Worm (Caenorhabditis elegans): Measurements from ENCODE around the gene F32D1.11.
A peak's percentile ranks its signal among the peaks of the same experiment; 100 is the strongest.

Gene F32D1.11

ce11 chrV:4360018-4360417 lies 6.3 kb downstream of the F32D1.11 start:
- TF ChIP-seq nhr-43 (tag; optimal IDR thresholded peaks at IDR 0.05; ENCODE audit: poor library complexity, severe bottlenecking) (no peak), fos-1 (tag; optimal IDR thresholded peaks at IDR 0.05) (no peak), ztf-4 (tag; optimal IDR thresholded peaks at IDR 0.05) (no peak)

DNA sequence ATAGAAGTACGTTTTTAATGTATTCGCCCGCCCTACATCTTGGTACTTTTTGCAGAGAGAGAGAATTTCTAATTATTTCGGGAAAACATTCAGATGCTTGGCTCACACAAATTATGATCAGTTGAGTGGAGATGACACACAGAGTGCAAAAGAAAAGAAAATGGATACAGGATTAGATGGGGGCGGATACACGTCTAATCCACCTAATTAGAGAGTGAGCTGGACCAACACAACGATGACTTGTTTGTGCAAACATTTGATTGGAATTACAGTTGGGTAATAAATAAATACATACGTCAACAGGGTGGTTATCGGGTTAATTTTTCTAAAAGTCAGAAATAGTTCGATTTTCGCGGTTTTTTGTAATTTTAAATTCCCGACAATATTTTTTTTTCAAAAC lies 7.2 kb downstream of the F32D1.11 start:
- TF ChIP-seq nhr-25 (tag; optimal IDR thresholded peaks at IDR 0.05) (no peak), pqm-1 (tag; optimal IDR thresholded peaks at IDR 0.05) (no peak), mml-1 (tag; optimal IDR thresholded peaks at IDR 0.05) (no peak), aly-2 (tag; optimal IDR thresholded peaks at IDR 0.05) (no peak), nhr-12 (tag; optimal IDR thresholded peaks at IDR 0.05) (no peak)

- TF ChIP-seq fkh-2 (tag; optimal IDR thresholded peaks at IDR 0.05) (no peak), sea-2 (GFP tag; optimal IDR thresholded peaks at IDR 0.05) (no peak), elt-3 (tag; optimal IDR thresholded peaks at IDR 0.05) (no peak), daf-12 (tag; optimal IDR thresholded peaks at IDR 0.05) (no peak), zag-1 (tag; optimal IDR thresholded peaks at IDR 0.05) (no peak), nhr-237 (tag; optimal IDR thresholded peaks at IDR 0.05) (no peak), ztf-11 (tag; optimal IDR thresholded peaks at IDR 0.05) (no peak), ceh-16 (tag; optimal IDR thresholded peaks at IDR 0.05) (no peak), unc-39 (tag; optimal IDR thresholded peaks at IDR 0.05) (no peak), elt-1 (tag; optimal IDR thresholded peaks at IDR 0.05) (no peak), nhr-67 (tag; optimal IDR thresholded peaks at IDR 0.05) (no peak), skn-1 (tag; optimal IDR thresholded peaks at IDR 0.05) (no peak), nhr-76 (tag; optimal IDR thresholded peaks at IDR 0.05) (no peak), ceh-9 (tag; optimal IDR thresholded peaks at IDR 0.05) (no peak), mml-1 (tag; optimal IDR thresholded peaks at IDR 0.05) (no peak)
Measured at ce11 chrV:4357369-4357768, 9.0 kb downstream of the F32D1.11 start.

ce11 chrV:4356047-4356612 lies 10.2 kb downstream of the F32D1.11 start:
- TF ChIP-seq ceh-9 (tag; optimal IDR thresholded peaks at IDR 0.05) (no peak), nhr-11 (tag; optimal IDR thresholded peaks at IDR 0.05) (no peak), egl-27 (tag; optimal IDR thresholded peaks at IDR 0.05) (no peak), elt-3 (tag; optimal IDR thresholded peaks at IDR 0.05) (no peak)

- TF ChIP-seq lsy-12 (tag; optimal IDR thresholded peaks at IDR 0.05): no peak
- TF ChIP-seq nhr-23 (tag; optimal IDR thresholded peaks at IDR 0.05): peak; percentile 42
- no peak for TF ChIP-seq eor-1 (tag; optimal IDR thresholded peaks at IDR 0.05)
- TF ChIP-seq pha-4 (tag; optimal IDR thresholded peaks at IDR 0.05): no peak
- TF ChIP-seq nhr-25 (tag; optimal IDR thresholded peaks at IDR 0.05): peak; percentile 68
- TF ChIP-seq daf-12 (tag; optimal IDR thresholded peaks at IDR 0.05): no peak
- no peak for TF ChIP-seq ztf-4 (tag; optimal IDR thresholded peaks at IDR 0.05)
- no peak for TF ChIP-seq ceh-9 (tag; optimal IDR thresholded peaks at IDR 0.05)
- no peak for TF ChIP-seq fkh-10 (GFP tag; optimal IDR thresholded peaks at IDR 0.05)
- no peak for TF ChIP-seq nhr-11 (tag; optimal IDR thresholded peaks at IDR 0.05)
- TF ChIP-seq skn-1 (tag; optimal IDR thresholded peaks at IDR 0.05): no peak
- TF ChIP-seq elt-1 (tag; optimal IDR thresholded peaks at IDR 0.05): no peak
- peak; percentile 78 for TF ChIP-seq nfya-1 (tag; optimal IDR thresholded peaks at IDR 0.05; ENCODE audit: insufficient read depth)
- no peak for TF ChIP-seq nhr-12 (tag; optimal IDR thresholded peaks at IDR 0.05)
- peak; percentile 21 for TF ChIP-seq pqm-1 (tag; optimal IDR thresholded peaks at IDR 0.05)
- TF ChIP-seq ztf-11 (tag; optimal IDR thresholded peaks at IDR 0.05): no peak
- no peak for TF ChIP-seq sea-2 (GFP tag; optimal IDR thresholded peaks at IDR 0.05)
- TF ChIP-seq ama-1 (optimal IDR thresholded peaks at IDR 0.05): peak; percentile 32
- peak; percentile 75 for TF ChIP-seq lin-15B (tag; optimal IDR thresholded peaks at IDR 0.05)
- TF ChIP-seq ceh-28 (tag; optimal IDR thresholded peaks at IDR 0.05): no peak
- no peak for TF ChIP-seq egl-27 (tag; optimal IDR thresholded peaks at IDR 0.05)
- no peak for TF ChIP-seq nhr-76 (tag; optimal IDR thresholded peaks at IDR 0.05)
- no peak for TF ChIP-seq R02D3.7 (tag; optimal IDR thresholded peaks at IDR 0.05)
- no peak for TF ChIP-seq elt-3 (tag; optimal IDR thresholded peaks at IDR 0.05)
- TF ChIP-seq ZK546.5 (tag; optimal IDR thresholded peaks at IDR 0.05): no peak
- no peak for TF ChIP-seq zag-1 (tag; optimal IDR thresholded peaks at IDR 0.05)
- no peak for TF ChIP-seq nhr-77 (tag; optimal IDR thresholded peaks at IDR 0.05)
- peak; percentile 74 for TF ChIP-seq hmg-11 (tag; optimal IDR thresholded peaks at IDR 0.05)
- no peak for TF ChIP-seq nhr-237 (tag; optimal IDR thresholded peaks at IDR 0.05)
- no peak for TF ChIP-seq tbx-2 (tag; optimal IDR thresholded peaks at IDR 0.05)
- no peak for TF ChIP-seq nhr-28 (tag; optimal IDR thresholded peaks at IDR 0.05)
- no peak for TF ChIP-seq ceh-16 (tag; optimal IDR thresholded peaks at IDR 0.05)
- TF ChIP-seq egl-5 (tag; optimal IDR thresholded peaks at IDR 0.05): no peak
- peak; percentile 35 for TF ChIP-seq elt-2 (tag; optimal IDR thresholded peaks at IDR 0.05)
- no peak for TF ChIP-seq mdl-1 (tag; optimal IDR thresholded peaks at IDR 0.05)
- no peak for TF ChIP-seq fos-1 (tag; optimal IDR thresholded peaks at IDR 0.05)
- TF ChIP-seq lin-39 (tag; optimal IDR thresholded peaks at IDR 0.05): peak; percentile 27
- TF ChIP-seq jun-1 (tag; optimal IDR thresholded peaks at IDR 0.05): no peak
Measured at ce11 chrV:4346799-4347198, 19.5 kb downstream of the F32D1.11 start, which contains the start of gene mcm-7. Gene mcm-7, plus strand, starts transcription at chrV:4347166.

All from whole organism, L3 larva.